Worm (Caenorhabditis elegans) whole organism, young adult: ENCODE results near the gene srbc-55.
"Not testable (repeated sequence)": the region's sequence is repeated elsewhere in the genome, so short reads cannot be mapped to it uniquely, and the experiment has no call there.

ENCODE experiments used
- C06A6.2 ChIP-seq: fragments of 200-800 bp; sonication (Bioruptor generic); conservative IDR thresholded peaks from 2 replicates; pipeline ENCODE4 v1.3.6; 2022; ENCODE audit warnings: missing genetic modification characterization, missing compliant biosample characterization
- C17E4.6 ChIP-seq: fragments of 200-800 bp; sonication (Bioruptor generic); IDR thresholded peaks from 2 replicates; pipeline ENCODE4 v1.3.6; 2022; ENCODE audit warnings: missing genetic modification reagents, missing genetic modification characterization, missing compliant biosample characterization
- F22D6.2 ChIP-seq: sonication (generic microtip); optimal IDR thresholded peaks from 2 replicates; lab custom pipeline; 2016; ENCODE audit warnings: mild to moderate bottlenecking, missing genetic modification characterization, missing compliant biosample characterization
- F33H1.4 ChIP-seq: fragments of 200-800 bp; sonication (Bioruptor generic); IDR thresholded peaks from 2 replicates; pipeline ENCODE4 v1.3.6; 2022; ENCODE audit warnings: missing genetic modification reagents, missing genetic modification characterization, missing compliant biosample characterization
- F39B2.1 ChIP-seq: fragments of 200-800 bp; sonication (Bioruptor generic); IDR thresholded peaks from 2 replicates; pipeline ENCODE4 v1.3.6; 2022; ENCODE audit warnings: missing genetic modification reagents, missing genetic modification characterization, missing compliant biosample characterization
- F49E8.2 ChIP-seq: sonication (generic microtip); optimal IDR thresholded peaks from 3 replicates; lab custom pipeline; 2017; ENCODE audit warnings: missing genetic modification characterization, mild to moderate bottlenecking, missing compliant biosample characterization, antibody characterized with exemption, moderate library complexity; ENCODE audit not compliant: insufficient read depth
- F57C9.4 ChIP-seq: sonication (generic microtip); optimal IDR thresholded peaks from 2 replicates; lab custom pipeline; 2017; ENCODE audit warnings: mild to moderate bottlenecking, missing genetic modification characterization, missing compliant biosample characterization
- Y53F4B.3 ChIP-seq: fragments of 200-800 bp; sonication (Bioruptor generic); IDR thresholded peaks from 2 replicates; pipeline ENCODE4 v1.3.6; 2022; ENCODE audit warnings: missing genetic modification reagents, missing genetic modification characterization, missing compliant biosample characterization
- akir-1 ChIP-seq: fragments of 200-800 bp; sonication (Bioruptor generic); optimal IDR thresholded peaks from 2 replicates; lab custom pipeline; 2018; ENCODE audit warnings: mild to moderate bottlenecking, missing genetic modification characterization, moderate library complexity, missing compliant biosample characterization
- aptf-3 ChIP-seq: fragments of 200-800 bp; sonication (Bioruptor generic); IDR thresholded peaks from 2 replicates; pipeline ENCODE4 v1.3.6; 2022; ENCODE audit warnings: missing genetic modification characterization, missing compliant biosample characterization
- athp-1 ChIP-seq: sonication (generic microtip); optimal IDR thresholded peaks from 2 replicates; lab custom pipeline; 2017; ENCODE audit warnings: mild to moderate bottlenecking, missing genetic modification characterization, missing compliant biosample characterization
- attf-5 ChIP-seq: fragments of 200-800 bp; sonication (Bioruptor generic); optimal IDR thresholded peaks from 2 replicates; lab custom pipeline; 2018; ENCODE audit warnings: mild to moderate bottlenecking, missing genetic modification characterization, missing compliant biosample characterization
- bed-1 ChIP-seq: fragments of 200-800 bp; sonication (Bioruptor generic); IDR thresholded peaks from 2 replicates; pipeline ENCODE4 v1.3.6; 2022; ENCODE audit warnings: missing genetic modification reagents, missing genetic modification characterization, missing compliant biosample characterization
- bed-2 ChIP-seq: fragments of 200-800 bp; sonication (Bioruptor generic); IDR thresholded peaks from 2 replicates; pipeline ENCODE4 v1.3.6; 2022; ENCODE audit warnings: missing genetic modification reagents, missing genetic modification characterization, missing compliant biosample characterization
- cebp-1 ChIP-seq, 2 experiments: fragments of 200-800 bp in 1 of 2; sonication (Bioruptor generic) in 1 of 2; sonication (generic microtip) in 1 of 2; IDR thresholded peaks in 1 of 2; optimal IDR thresholded peaks in 1 of 2; 2 replicates each; pipeline versions ENCODE4 v1.3.6 to Lab custom; 2017 to 2022; ENCODE audit warnings: missing compliant biosample characterization in 2 of 2, missing genetic modification characterization in 2 of 2, mild to moderate bottlenecking in 1 of 2, missing genetic modification reagents in 1 of 2, moderate library complexity in 1 of 2
- chd-7 ChIP-seq: sonication (generic microtip); optimal IDR thresholded peaks from 2 replicates; lab custom pipeline; 2016; ENCODE audit warnings: mild to moderate bottlenecking, missing genetic modification characterization, moderate library complexity, missing compliant biosample characterization
- efl-1 ChIP-seq: fragments of 150-350 bp; optimal IDR thresholded peaks from 2 replicates; lab custom pipeline; 2014; ENCODE audit warnings: missing biosample characterization, missing genetic modification reagents, missing genetic modification characterization
- ets-4 ChIP-seq: fragments of 200-800 bp; sonication (Bioruptor generic); optimal IDR thresholded peaks from 2 replicates; lab custom pipeline; 2018; ENCODE audit warnings: mild to moderate bottlenecking, missing genetic modification characterization, missing compliant biosample characterization
- him-1 ChIP-seq: sonication (generic microtip); optimal IDR thresholded peaks from 2 replicates; lab custom pipeline; 2016; ENCODE audit warnings: missing genotype, missing genetic modification reagents, missing genetic modification characterization, missing compliant biosample characterization
- hmg-1.2 ChIP-seq: fragments of 200-800 bp; sonication (Bioruptor generic); IDR thresholded peaks from 2 replicates; pipeline ENCODE4 v1.3.6; 2022; ENCODE audit warnings: missing genetic modification reagents, missing genetic modification characterization, missing compliant biosample characterization
- hmg-20 ChIP-seq: fragments of 200-800 bp; sonication (Bioruptor generic); IDR thresholded peaks from 2 replicates; pipeline ENCODE4 v1.3.6; 2022; ENCODE audit warnings: missing genetic modification reagents, missing genetic modification characterization, missing compliant biosample characterization
- let-607 ChIP-seq, 2 experiments: fragments of 200-800 bp in 1 of 2; sonication (Bioruptor generic) in 1 of 2; sonication (generic microtip) in 1 of 2; optimal IDR thresholded peaks; 2 replicates each; lab custom pipeline; 2016 to 2018; ENCODE audit warnings: mild to moderate bottlenecking in 2 of 2, missing compliant biosample characterization in 2 of 2, missing genetic modification characterization in 2 of 2, moderate library complexity in 2 of 2, missing genotype in 1 of 2
- lin-26 ChIP-seq: fragments of 200-800 bp; sonication (Bioruptor generic); IDR thresholded peaks from 2 replicates; pipeline ENCODE4 v1.3.6; 2022; ENCODE audit warnings: missing genetic modification reagents, missing genetic modification characterization, missing compliant biosample characterization
- lin-40 ChIP-seq: sonication (generic microtip); optimal IDR thresholded peaks from 2 replicates; lab custom pipeline; 2016; ENCODE audit warnings: missing genetic modification characterization, mild to moderate bottlenecking, missing compliant biosample characterization, missing genotype, missing genetic modification reagents
- mxl-1 ChIP-seq: sonication (generic microtip); optimal IDR thresholded peaks from 2 replicates; lab custom pipeline; 2016; ENCODE audit warnings: missing genetic modification characterization, missing compliant biosample characterization
- nfya-1 ChIP-seq: sonication (generic microtip); optimal IDR thresholded peaks from 2 replicates; lab custom pipeline; 2017; ENCODE audit warnings: antibody characterized with exemption, missing compliant biosample characterization, missing genetic modification characterization, borderline replicate concordance; ENCODE audit not compliant: insufficient read depth
- nfyb-1 ChIP-seq: fragments of 200-800 bp; sonication (Bioruptor generic); IDR thresholded peaks from 2 replicates; pipeline ENCODE4 v1.3.6; 2022; ENCODE audit warnings: missing genetic modification reagents, missing genetic modification characterization, missing compliant biosample characterization
- nhr-80 ChIP-seq: sonication (generic microtip); optimal IDR thresholded peaks from 2 replicates; lab custom pipeline; 2016; ENCODE audit warnings: missing genetic modification characterization, missing compliant biosample characterization
- pbrm-1 ChIP-seq: fragments of 200-800 bp; sonication (Bioruptor generic); IDR thresholded peaks from 2 replicates; pipeline ENCODE4 v1.3.6; 2022; ENCODE audit warnings: missing genetic modification reagents, missing genetic modification characterization, missing compliant biosample characterization
- rcor-1 ChIP-seq: fragments of 200-800 bp; sonication (Bioruptor generic); IDR thresholded peaks from 2 replicates; pipeline ENCODE4 v1.3.6; 2022; ENCODE audit warnings: missing genetic modification reagents, missing genetic modification characterization, missing compliant biosample characterization
- rec-8 ChIP-seq, 2 experiments: sonication (generic microtip); optimal IDR thresholded peaks; 2 replicates each; lab custom pipeline; 2016; ENCODE audit warnings: mild to moderate bottlenecking in 2 of 2, missing genetic modification characterization in 2 of 2, missing genetic modification reagents in 2 of 2, missing genotype in 2 of 2, missing biosample characterization in 1 of 2, missing compliant biosample characterization in 1 of 2, moderate library complexity in 1 of 2
- snpc-1.3 ChIP-seq: sonication (generic microtip); optimal IDR thresholded peaks from 2 replicates; lab custom pipeline; 2017; ENCODE audit warnings: missing genetic modification characterization, mild to moderate bottlenecking, missing compliant biosample characterization, antibody characterized with exemption, moderate library complexity, missing genotype, missing genetic modification reagents; ENCODE audit not compliant: insufficient read depth
- sptf-2 ChIP-seq: fragments of 200-800 bp; sonication (Bioruptor generic); optimal IDR thresholded peaks from 2 replicates; lab custom pipeline; 2018; ENCODE audit warnings: mild to moderate bottlenecking, missing genetic modification characterization, missing compliant biosample characterization
- unc-130 ChIP-seq: sonication (generic microtip); optimal IDR thresholded peaks from 2 replicates; lab custom pipeline; 2016; ENCODE audit warnings: missing genetic modification reagents, missing genetic modification characterization, missing compliant biosample characterization
- unc-62 ChIP-seq: fragments of 150-350 bp; optimal IDR thresholded peaks from 2 replicates; lab custom pipeline; 2014; ENCODE audit warnings: missing biosample characterization, missing genetic modification reagents, missing genetic modification characterization
- xnd-1 ChIP-seq: sonication (generic microtip); optimal IDR thresholded peaks from 2 replicates; lab custom pipeline; 2016; ENCODE audit warnings: missing genotype, missing genetic modification reagents, missing genetic modification characterization, missing compliant biosample characterization
- ztf-22 ChIP-seq: fragments of 200-800 bp; sonication (Bioruptor generic); optimal IDR thresholded peaks from 2 replicates; lab custom pipeline; 2018; ENCODE audit warnings: mild to moderate bottlenecking, missing genetic modification characterization, moderate library complexity, missing compliant biosample characterization
- ztf-25 ChIP-seq: fragments of 200-800 bp; sonication (Bioruptor generic); IDR thresholded peaks from 2 replicates; pipeline ENCODE4 v1.3.6; 2022; ENCODE audit warnings: missing genetic modification reagents, missing genetic modification characterization, missing compliant biosample characterization
- ztf-26 ChIP-seq: sonication (generic microtip); optimal IDR thresholded peaks from 2 replicates; lab custom pipeline; 2017; ENCODE audit warnings: missing genetic modification characterization, missing compliant biosample characterization
- ztf-6 ChIP-seq: fragments of 200-800 bp; sonication (Bioruptor generic); IDR thresholded peaks from 2 replicates; pipeline ENCODE4 v1.3.6; 2022; ENCODE audit warnings: missing genetic modification reagents, missing genetic modification characterization, missing compliant biosample characterization

The srbc-55 gene

DNA sequence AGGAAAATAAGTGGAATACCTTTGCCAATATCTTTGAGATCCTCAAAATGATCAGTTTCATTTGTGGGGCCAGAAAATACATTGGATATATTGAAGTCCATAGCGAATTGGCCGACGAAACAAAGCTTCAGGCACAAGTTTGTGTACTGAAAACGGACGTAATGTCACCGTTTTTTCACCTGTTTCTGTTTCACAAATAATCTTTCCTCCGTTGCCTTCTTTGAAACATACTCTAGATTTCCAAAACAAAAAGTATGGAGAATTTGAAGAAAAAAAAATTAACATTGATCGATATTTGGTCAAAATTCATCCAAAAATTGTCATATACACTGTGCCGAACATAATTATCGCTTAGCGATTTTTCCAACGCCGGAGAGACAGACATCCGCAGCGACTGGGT lies 32.8 kb upstream of the srbc-55 start, which contains the start of gene srz-12:
Gene srz-12 (minus strand): TSS at position 101 of the 400 bp plus-strand sequence.
- TF ChIP-seq nfyb-1: no peak

DNA sequence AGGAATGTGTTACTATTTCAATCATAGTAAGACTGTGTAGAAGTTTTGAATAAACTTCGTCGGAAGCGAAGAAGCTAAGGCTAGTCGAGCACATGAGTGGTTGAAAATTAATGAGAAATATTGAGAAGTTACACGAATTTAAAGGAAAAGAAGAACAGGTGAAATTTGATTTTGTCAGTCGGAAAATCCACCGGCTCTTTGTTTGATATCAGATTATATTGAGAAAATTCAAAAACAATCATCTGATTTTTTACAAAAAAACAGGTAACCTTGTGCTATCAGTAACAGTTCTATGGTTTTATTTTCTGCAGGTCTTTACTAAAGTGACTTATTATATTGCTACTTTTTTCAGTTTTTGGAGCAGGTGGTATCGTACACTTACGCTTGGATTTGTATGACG lies 28.5 kb upstream of the srbc-55 start, which contains the start of gene srh-148:
Gene srh-148 (minus strand): TSS at position 101 of the 400 bp plus-strand sequence.
- TF ChIP-seq lin-40 (no peak), F39B2.1 (GFP tag; lab: Robert Waterston, UW) (no peak), nfya-1 (tag; lab: Kevin White, UChicago) (no peak), athp-1 (tag; lab: Kevin White, UChicago) (no peak), cebp-1 (GFP tag; IDR thresholded peaks at IDR 0.05; lab: Robert Waterston, UW) (no peak), cebp-1 (tag; optimal IDR thresholded peaks at IDR 0.05; lab: Kevin White, UChicago) (no peak), xnd-1 (tag; lab: Kevin White, UChicago) (no peak), Y53F4B.3 (GFP tag; lab: Robert Waterston, UW) (no peak)
- TF ChIP-seq, all 124 proteins: peak for 0

DNA sequence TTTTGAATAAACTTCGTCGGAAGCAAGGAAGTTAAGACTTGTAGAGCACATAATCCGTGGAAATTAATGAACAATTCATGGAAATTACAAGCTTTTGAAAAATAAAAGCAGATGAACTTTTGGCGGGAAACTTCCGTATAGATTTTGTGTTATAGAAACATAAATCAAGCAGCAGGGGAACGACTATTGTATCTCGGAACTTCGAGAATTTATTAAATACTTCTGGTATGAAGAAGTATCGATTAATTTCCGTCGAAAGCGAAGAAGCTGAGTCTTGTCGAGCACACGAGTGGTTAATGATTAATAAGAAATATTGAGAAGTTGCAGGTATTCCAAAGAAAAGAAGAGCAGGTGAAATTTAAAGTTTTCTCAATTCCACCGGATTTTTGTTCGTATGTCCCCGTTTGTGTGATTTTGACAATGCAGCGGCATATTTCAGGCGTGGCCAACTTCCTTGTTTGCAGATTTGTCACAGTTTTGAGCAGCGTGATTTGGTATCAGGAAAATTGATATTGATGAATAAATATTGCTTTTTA lies 20.5 kb upstream of the srbc-55 start, which contains the start of gene srh-147:
Gene srh-147 (minus strand): TSS at position 51 of the 536 bp plus-strand sequence.
- not testable (repeated sequence) for TF ChIP-seq ztf-26 (tag; lab: Kevin White, UChicago); F49E8.2 (tag; lab: Kevin White, UChicago); ztf-6 (GFP tag; lab: Robert Waterston, UW)

DNA sequence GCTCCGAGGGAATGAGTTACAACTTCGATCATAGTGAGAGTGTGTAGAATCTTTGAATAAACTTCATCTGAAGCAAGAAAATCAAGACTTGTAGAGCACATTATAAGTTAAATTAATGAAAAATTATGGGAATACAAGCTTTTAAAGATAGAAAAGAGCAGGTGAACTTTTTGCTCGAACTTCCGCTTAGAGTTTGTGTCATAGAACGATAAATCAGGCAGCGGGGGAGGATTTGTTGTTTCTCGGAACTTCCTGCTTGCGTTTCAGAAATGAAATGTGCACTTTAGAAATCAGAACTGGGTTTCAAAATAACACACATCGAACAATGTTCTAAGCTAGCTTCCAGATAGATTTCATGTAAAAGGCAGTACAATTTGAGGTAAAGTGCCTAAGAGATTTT lies 11.3 kb upstream of the srbc-55 start, which contains the start of gene srh-149:
Gene srh-149 (minus strand): TSS at position 101 of the 400 bp plus-strand sequence.
- no peak for TF ChIP-seq lin-26
- TF ChIP-seq aptf-3 (GFP tag; lab: Robert Waterston, UW): no peak
- TF ChIP-seq rcor-1 (GFP tag; lab: Robert Waterston, UW): no peak
- TF ChIP-seq mxl-1: no peak
- TF ChIP-seq snpc-1.3: no peak
- TF ChIP-seq ztf-25 (GFP tag; lab: Robert Waterston, UW): no peak
- no peak for TF ChIP-seq lin-40
- TF ChIP-seq pbrm-1 (GFP tag; lab: Robert Waterston, UW): no peak
- no peak for TF ChIP-seq hmg-20 (GFP tag; lab: Robert Waterston, UW)
- TF ChIP-seq let-607 (tag; optimal IDR thresholded peaks at IDR 0.05; lab: Kevin White, UChicago): no peak
- TF ChIP-seq C06A6.2 (GFP tag; lab: Robert Waterston, UW): no peak
- TF ChIP-seq bed-2: no peak
- no peak for TF ChIP-seq unc-62 (GFP tag; lab: Kevin White, UChicago)

DNA sequence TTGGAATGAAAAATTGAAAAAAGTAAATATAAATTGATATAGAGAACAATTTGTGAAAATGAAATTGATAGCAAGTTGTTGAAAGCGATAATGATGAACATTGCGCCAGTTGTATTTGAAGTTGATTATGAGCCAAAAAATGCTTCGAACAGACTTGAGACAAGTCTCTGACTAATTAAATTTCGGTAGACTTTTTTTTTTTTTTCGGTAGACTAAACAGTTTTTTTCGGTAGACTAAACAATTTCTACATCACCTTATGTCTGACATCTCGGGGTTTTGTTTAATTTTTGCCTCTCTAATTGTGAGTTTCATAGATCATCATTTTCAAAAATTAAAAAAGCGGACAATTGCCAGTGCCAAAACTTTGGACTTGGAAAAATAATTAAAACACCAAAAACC lies 3.8 kb upstream of the srbc-55 start, which contains the start of gene srbc-54:
Gene srbc-54 (minus strand): TSS at position 101 of the 400 bp plus-strand sequence.
- TF ChIP-seq F22D6.2 (no peak), nhr-80 (no peak), efl-1 (GFP tag; lab: Kevin White, UChicago) (no peak), unc-130 (no peak), akir-1 (GFP tag; lab: Kevin White, UChicago) (no peak)
- TF ChIP-seq, all 124 proteins: peak for 0

DNA sequence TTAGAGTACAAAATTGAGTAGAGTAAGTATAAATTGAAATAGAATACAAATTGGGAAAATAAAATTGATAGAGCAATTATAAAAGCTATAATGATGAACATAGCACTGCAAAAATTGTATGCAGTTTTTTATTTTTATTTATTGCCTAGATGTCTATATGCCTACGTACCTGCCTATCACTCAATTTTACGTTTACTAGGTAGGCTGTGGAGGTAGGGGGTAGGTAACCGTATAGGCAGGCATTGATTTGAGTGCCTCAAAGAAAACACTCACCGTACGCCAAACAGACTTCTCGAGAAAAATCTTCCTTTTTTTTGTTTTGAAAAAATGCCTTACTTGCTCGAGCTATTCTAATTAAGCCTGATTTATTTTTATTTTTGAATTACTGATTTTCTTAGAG lies 1.8 kb upstream of the srbc-55 start, which contains the start of gene srbc-56:
Gene srbc-56 (minus strand): TSS at position 101 of the 400 bp plus-strand sequence.
- TF ChIP-seq rec-8 (tag; optimal IDR thresholded peaks at IDR 0.05; lab: Kevin White, UChicago) (no peak), F57C9.4 (tag; lab: Kevin White, UChicago) (no peak), chd-7 (tag; lab: Kevin White, UChicago) (no peak), ztf-22 (GFP tag; lab: Kevin White, UChicago) (no peak), attf-5 (no peak), bed-1 (GFP tag; lab: Robert Waterston, UW) (no peak), C17E4.6 (GFP tag; lab: Robert Waterston, UW) (no peak), F33H1.4 (GFP tag; lab: Robert Waterston, UW) (no peak), him-1 (tag; lab: Kevin White, UChicago) (no peak), hmg-1.2 (GFP tag; lab: Robert Waterston, UW) (no peak), sptf-2 (no peak), snpc-1.3 (no peak), ets-4 (GFP tag; lab: Kevin White, UChicago) (no peak)
